Fruit fly (Drosophila melanogaster) whole organism, prepupa: ENCODE results near the gene ocn.

Experiments
- CG11762 ChIP-seq: fragments of 200-800 bp; sonication (Bioruptor generic); optimal IDR thresholded peaks from 3 replicates; lab custom pipeline; 2016; ENCODE audit warnings: missing biosample characterization, missing genetic modification characterization; ENCODE audit not compliant: insufficient read depth
- Smox ChIP-seq: fragments of 200-800 bp; sonication (Bioruptor generic); optimal IDR thresholded peaks from 3 replicates; lab custom pipeline; 2016; ENCODE audit warnings: missing biosample characterization, missing genetic modification characterization
- Sox102F ChIP-seq: fragments of 200-800 bp; sonication (Bioruptor generic); optimal IDR thresholded peaks from 2 replicates; lab custom pipeline; 2016; ENCODE audit warnings: missing biosample characterization, mild to moderate bottlenecking, missing genetic modification characterization

DNA sequence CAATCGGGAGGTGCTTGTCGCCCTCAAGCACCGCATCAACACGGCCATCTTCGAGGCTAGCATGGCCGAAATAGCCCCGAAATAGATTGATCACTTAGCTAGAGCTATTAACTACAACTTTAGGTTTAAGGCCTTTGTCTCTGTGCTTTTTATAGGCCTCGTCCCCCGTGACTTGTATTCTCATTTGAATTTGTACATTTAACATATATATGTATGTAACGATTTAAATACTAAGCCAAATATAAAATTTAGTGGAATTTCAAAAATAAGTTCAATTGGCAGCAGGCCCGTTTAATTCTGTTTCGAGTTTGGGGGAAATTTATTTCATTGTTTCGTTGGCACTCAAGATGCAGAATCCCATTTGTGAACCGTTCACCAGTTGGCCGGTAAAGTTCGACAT is 38.0 kb downstream of the ocn start, which contains the start of gene CG34298:
- no peak for TF ChIP-seq Smox (GFP tag; lab: Kevin White, UChicago)
- no peak for TF ChIP-seq CG11762 (GFP tag; lab: Kevin White, UChicago)
- no peak for TF ChIP-seq Sox102F (GFP tag; lab: Kevin White, UChicago)
